Fruit fly (Drosophila melanogaster): ENCODE measurements around the gene frma.

DNA sequence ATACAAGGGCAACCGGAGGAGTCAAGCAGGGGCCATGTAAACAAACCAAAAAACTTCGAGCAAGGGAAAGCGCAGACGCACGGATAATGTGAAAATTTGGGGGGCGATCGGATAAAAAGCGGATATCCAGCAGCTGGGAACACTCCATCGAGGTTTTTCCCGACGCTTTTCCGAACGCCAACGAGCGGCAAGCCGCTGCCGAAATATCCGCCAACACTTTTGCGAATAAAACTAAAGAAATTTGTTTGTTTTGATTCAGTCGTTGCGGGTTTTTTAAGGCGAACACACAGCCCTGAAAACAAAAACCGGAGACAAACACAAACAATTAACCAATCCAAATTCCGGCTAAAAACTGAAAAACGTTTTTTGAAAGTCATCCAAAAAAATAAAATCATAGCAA is 49.4 kb downstream of the frma start, which contains the start of gene SPR:
- TF ChIP-seq CG8478 (optimal IDR thresholded peaks at IDR 0.05), result no peak
- no peak for TF ChIP-seq psq (optimal IDR thresholded peaks at IDR 0.05)
- TF ChIP-seq pan (optimal IDR thresholded peaks at IDR 0.05), result no peak
